Worm (Caenorhabditis elegans) whole organism, L3 larva: Measurements from ENCODE around the gene irld-25.
"Not testable (repeated sequence)": the region's sequence is repeated elsewhere in the genome, so short reads cannot be mapped to it uniquely, and the experiment has no call there.

ENCODE experiments used
- ceh-28 ChIP-seq: fragments of 150-350 bp; optimal IDR thresholded peaks from 2 replicates; lab custom pipeline; 2014; ENCODE audit warnings: missing biosample characterization, missing genetic modification reagents, missing genetic modification characterization
- daf-12 ChIP-seq: fragments of 150-350 bp; optimal IDR thresholded peaks from 2 replicates; lab custom pipeline; 2014; ENCODE audit warnings: missing biosample characterization, missing genetic modification reagents, missing genetic modification characterization
- lin-39 ChIP-seq: fragments of 150-350 bp; optimal IDR thresholded peaks from 2 replicates; lab custom pipeline; 2018; ENCODE audit warnings: missing biosample characterization, missing genetic modification reagents, missing genetic modification characterization
- nfya-1 ChIP-seq: sonication (generic microtip); optimal IDR thresholded peaks from 2 replicates; lab custom pipeline; 2017; ENCODE audit warnings: missing genetic modification characterization, mild to moderate bottlenecking, missing compliant biosample characterization, antibody characterized with exemption, moderate library complexity; ENCODE audit not compliant: insufficient read depth
- nhr-25 ChIP-seq: sonication (generic microtip); optimal IDR thresholded peaks from 2 replicates; lab custom pipeline; 2017; ENCODE audit warnings: missing biosample characterization, missing genetic modification characterization
- nhr-28 ChIP-seq: fragments of 150-350 bp; optimal IDR thresholded peaks from 2 replicates; lab custom pipeline; 2014; ENCODE audit warnings: missing biosample characterization, missing genetic modification characterization
- nhr-77 ChIP-seq: fragments of 150-350 bp; optimal IDR thresholded peaks from 2 replicates; lab custom pipeline; 2014; ENCODE audit warnings: missing biosample characterization, missing genetic modification characterization
- unc-39 ChIP-seq: sonication (generic microtip); optimal IDR thresholded peaks from 4 replicates; lab custom pipeline; 2017; ENCODE audit warnings: missing biosample characterization, missing genetic modification characterization
- unc-62 ChIP-seq: fragments of 150-350 bp; sonication (generic microtip); optimal IDR thresholded peaks from 4 replicates; lab custom pipeline; 2014; ENCODE audit warnings: missing biosample characterization, missing genetic modification reagents, missing genetic modification characterization
- ztf-4 ChIP-seq: fragments of 150-350 bp; optimal IDR thresholded peaks from 2 replicates; lab custom pipeline; 2014; ENCODE audit warnings: missing biosample characterization, missing genetic modification characterization

DNA sequence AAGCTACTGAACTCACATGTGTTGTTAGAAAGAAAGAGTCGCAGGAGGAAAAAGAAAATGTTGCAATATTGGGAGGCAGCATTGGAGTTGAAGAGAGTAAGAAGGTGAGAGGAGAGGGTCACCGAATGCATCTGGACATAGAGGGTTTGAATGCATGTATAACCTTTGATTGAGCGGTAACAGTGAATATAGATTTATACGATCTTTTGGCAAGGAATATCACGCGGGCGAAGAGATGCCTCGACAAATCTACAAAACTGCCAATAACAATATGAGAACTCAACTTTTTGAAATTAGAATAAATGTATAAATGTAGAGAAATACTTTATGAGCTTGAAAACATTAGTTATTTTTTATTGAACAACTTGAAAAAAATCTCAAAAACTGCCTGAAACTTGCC is 40.9 kb downstream of the irld-25 start, which contains the start of gene M01B2.10:
- TF ChIP-seq daf-12 (tag; lab: Kevin White, UChicago); ztf-4 (tag; lab: Kevin White, UChicago); nhr-25; ceh-28 (tag; lab: Kevin White, UChicago); nfya-1 (tag; lab: Kevin White, UChicago); nhr-28 (tag; lab: Kevin White, UChicago); unc-39 (tag; lab: Kevin White, UChicago); lin-39 (tag; lab: Kevin White, UChicago); nhr-77 (tag; lab: Kevin White, UChicago); unc-62 (GFP tag; lab: Kevin White, UChicago): not testable (repeated sequence)
